Worm (Caenorhabditis elegans) whole organism, L2 larva: ENCODE measurements around the gene srh-173.

Experiments used
- ZK546.5 ChIP-seq: sonication (generic microtip); optimal IDR thresholded peaks from 2 replicates; lab custom pipeline; 2017; ENCODE audit warnings: missing biosample characterization, missing genetic modification characterization
- elt-3 ChIP-seq: sonication (generic microtip); optimal IDR thresholded peaks from 2 replicates; lab custom pipeline; 2017; ENCODE audit warnings: missing biosample characterization, missing genetic modification characterization
- nhr-25 ChIP-seq: fragments of 150-350 bp; sonication (generic microtip); optimal IDR thresholded peaks from 3 replicates; lab custom pipeline; 2014; ENCODE audit warnings: missing biosample characterization, missing genetic modification characterization
- unc-55 ChIP-seq: fragments of 150-350 bp; sonication (generic microtip); optimal IDR thresholded peaks from 3 replicates; lab custom pipeline; 2014; ENCODE audit warnings: missing biosample characterization, missing genetic modification reagents, missing genetic modification characterization
- zag-1 ChIP-seq: fragments of 150-350 bp; optimal IDR thresholded peaks from 2 replicates; lab custom pipeline; 2014; ENCODE audit warnings: missing biosample characterization, missing genetic modification characterization

DNA sequence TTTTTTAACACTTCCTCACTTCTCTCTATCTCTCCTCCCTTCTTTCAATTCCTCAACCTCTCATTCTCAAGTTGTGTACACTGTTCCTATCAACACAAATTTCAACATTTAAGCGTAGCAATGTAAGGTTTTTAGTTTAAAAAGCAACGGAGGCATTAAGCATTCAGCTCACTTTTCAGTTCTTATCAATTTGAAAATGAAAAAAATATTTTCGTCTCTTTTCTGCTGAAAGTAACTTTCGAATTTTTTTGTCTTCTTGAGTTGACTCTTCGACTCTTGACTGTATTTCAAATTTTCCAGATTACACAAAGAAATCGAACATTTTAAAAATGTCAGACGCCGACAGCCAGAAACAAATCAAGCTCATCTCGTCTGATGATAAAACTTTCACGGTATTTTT is 49.2 kb upstream of the srh-173 start, which contains the start of gene skr-4:
- TF ChIP-seq elt-3 (tag; lab: Kevin White, UChicago) = no peak
- no peak for TF ChIP-seq zag-1
- TF ChIP-seq nhr-25 (tag; lab: Kevin White, UChicago) = no peak
- no peak for TF ChIP-seq unc-55 (GFP tag; lab: Kevin White, UChicago)
- TF ChIP-seq ZK546.5 (tag; lab: Kevin White, UChicago) = no peak
